Worm (Caenorhabditis elegans) whole organism, L3 larva: Measurements from ENCODE around the gene ccm-3.

Experiments used
- elt-3 ChIP-seq, 3 experiments: fragments of 150-350 bp in 1 of 3; sonication (generic microtip) in 2 of 3; optimal IDR thresholded peaks; 2 replicates in 2 of 3; 4 replicates in 1 of 3; lab custom pipeline; 2014 to 2017; ENCODE audit warnings: missing biosample characterization in 3 of 3, missing genetic modification characterization in 3 of 3
- snpc-4 ChIP-seq: fragments of 150-350 bp; optimal IDR thresholded peaks from 2 replicates; lab custom pipeline; 2014; ENCODE audit warnings: missing biosample characterization, missing genetic modification characterization
- tbx-2 ChIP-seq: sonication (generic microtip); optimal IDR thresholded peaks from 2 replicates; lab custom pipeline; 2016; ENCODE audit warnings: mild to moderate bottlenecking, missing genetic modification characterization, missing compliant biosample characterization
- zag-1 ChIP-seq: fragments of 150-350 bp; optimal IDR thresholded peaks from 2 replicates; lab custom pipeline; 2014; ENCODE audit warnings: missing biosample characterization, missing genetic modification characterization
- ztf-11 ChIP-seq: fragments of 150-350 bp; optimal IDR thresholded peaks from 2 replicates; lab custom pipeline; 2014; ENCODE audit warnings: missing biosample characterization, missing genetic modification characterization

DNA sequence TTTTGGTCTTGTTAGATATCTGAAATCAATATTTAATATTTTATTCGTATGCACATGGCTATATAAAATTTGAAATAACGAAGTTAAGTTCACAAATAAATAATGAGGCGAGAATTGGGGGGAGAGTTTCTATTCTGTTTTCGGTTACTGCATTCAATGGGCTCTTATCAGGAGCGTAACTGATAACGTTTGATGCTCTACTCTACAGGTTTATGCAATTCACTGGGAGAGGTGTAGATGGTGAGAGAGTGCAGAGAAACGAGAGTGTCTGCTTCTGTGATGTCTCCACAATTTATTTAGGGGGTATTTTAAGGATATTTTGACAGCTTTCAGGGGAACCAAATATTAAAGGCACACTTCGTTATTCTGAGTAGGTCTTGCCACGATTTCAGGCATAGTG is 12.3 kb downstream of the ccm-3 start, which contains the start of gene C14A4.6:
- no peak for TF ChIP-seq ztf-11 (tag; lab: Kevin White, UChicago)
- no peak for TF ChIP-seq elt-3 (tag; optimal IDR thresholded peaks at IDR 0.05; lab: Kevin White, UChicago)
- no peak for TF ChIP-seq tbx-2 (tag; lab: Kevin White, UChicago)
- no peak for TF ChIP-seq snpc-4 (tag; lab: Kevin White, UChicago)
- no peak for TF ChIP-seq zag-1 (tag; lab: Kevin White, UChicago)
